Fruit fly (Drosophila melanogaster) Kc167 (cell line): ENCODE measurements around the gene CG12016.

Source experiments
- Myc ChIP-seq: fragments of >200 bp; optimal IDR thresholded peaks from 2 replicates; lab custom pipeline; 2017; ENCODE audit warnings: missing external identifiers
- Sin3A ChIP-seq: fragments of >200 bp; optimal IDR thresholded peaks from 2 replicates; lab custom pipeline; 2018; ENCODE audit warnings: missing external identifiers
- h ChIP-seq: fragments of >200 bp; optimal IDR thresholded peaks from 3 replicates; lab custom pipeline; 2018; ENCODE audit warnings: missing external identifiers
- psq ChIP-seq: fragments of >200 bp; optimal IDR thresholded peaks from 2 replicates; lab custom pipeline; 2017; ENCODE audit warnings: missing external identifiers
- ttk ChIP-seq: sonication (Bioruptor generic); optimal IDR thresholded peaks from 2 replicates; lab custom pipeline; 2017; ENCODE audit warnings: missing external identifiers

DNA sequence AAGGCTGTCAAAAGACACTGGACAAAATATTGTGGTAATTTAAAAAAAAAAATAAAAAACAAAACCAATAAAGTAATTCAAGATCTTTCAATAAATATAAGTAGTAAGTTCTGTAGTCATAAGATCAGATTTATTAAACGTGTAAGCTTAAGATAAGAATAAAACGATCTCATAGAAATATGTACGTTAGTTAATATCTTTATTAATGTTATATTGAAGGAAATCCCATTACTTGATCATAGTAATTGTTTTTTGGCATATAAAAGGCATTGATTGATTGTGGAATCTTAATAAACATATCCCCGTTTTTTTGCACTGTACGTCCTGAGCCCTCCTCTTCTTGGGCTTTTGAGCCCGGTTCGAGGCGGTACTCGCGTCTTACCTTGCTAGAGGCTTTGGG, 23.9 kb downstream of the CG12016 start:
- TF ChIP-seq psq (lab: Kevin White, UChicago) = no peak
- TF ChIP-seq Myc = no peak
- no peak for TF ChIP-seq ttk (lab: Kevin White, UChicago)
- TF ChIP-seq h (lab: Kevin White, UChicago) = no peak
- no peak for TF ChIP-seq Sin3A (lab: Kevin White, UChicago)
